Worm (Caenorhabditis elegans): ENCODE results near the gene Y81G3A.1.

Y81G3A.1 gene

ce11 chrII:13065251-13065650 lies 18.5 kb downstream of the Y81G3A.1 start (continued):
- TF ChIP-seq efl-3 (GFP tag; optimal IDR thresholded peaks at IDR 0.05): no peak
- TF ChIP-seq C16A3.4 (tag; optimal IDR thresholded peaks at IDR 0.05): no peak
- no peak for TF ChIP-seq nhr-84 (tag; optimal IDR thresholded peaks at IDR 0.05)
- no peak for TF ChIP-seq lin-13 (GFP tag; optimal IDR thresholded peaks at IDR 0.05)
- TF ChIP-seq swsn-7 (tag; optimal IDR thresholded peaks at IDR 0.05): no peak
- TF ChIP-seq ceh-88 (GFP tag; IDR thresholded peaks at IDR 0.05): no peak
- TF ChIP-seq lsy-2 (tag; optimal IDR thresholded peaks at IDR 0.05): peak; percentile 17 to 44
- TF ChIP-seq nhr-11 (tag; optimal IDR thresholded peaks at IDR 0.05): no peak
- no peak for TF ChIP-seq fkh-10 (GFP tag; optimal IDR thresholded peaks at IDR 0.05)
- no peak for TF ChIP-seq elt-2 (tag; optimal IDR thresholded peaks at IDR 0.05)
- TF ChIP-seq ceh-90 (tag; optimal IDR thresholded peaks at IDR 0.05): no peak
- TF ChIP-seq skn-1 (tag; optimal IDR thresholded peaks at IDR 0.05): no peak
- TF ChIP-seq nhr-77 (tag; optimal IDR thresholded peaks at IDR 0.05): no peak
- no peak for TF ChIP-seq grh-1 (GFP tag; IDR thresholded peaks at IDR 0.05)
- TF ChIP-seq hlh-17 (GFP tag; optimal IDR thresholded peaks at IDR 0.05; ENCODE audit: borderline replicate concordance): no peak
- no peak for TF ChIP-seq jun-1 (tag; optimal IDR thresholded peaks at IDR 0.05)
- no peak for TF ChIP-seq mab-9 (GFP tag; IDR thresholded peaks at IDR 0.05)
- no peak for TF ChIP-seq ztf-4 (tag; optimal IDR thresholded peaks at IDR 0.05)
- no peak for TF ChIP-seq fkh-4 (tag; optimal IDR thresholded peaks at IDR 0.05; ENCODE audit: borderline replicate concordance)
- TF ChIP-seq ceh-63 (GFP tag; optimal IDR thresholded peaks at IDR 0.05): no peak
- peak in 2 of 3 experiments; percentile 10 to 22 for TF ChIP-seq dpl-1 (GFP tag; optimal IDR thresholded peaks at IDR 0.05)
- no peak for TF ChIP-seq unc-98 (GFP tag; IDR thresholded peaks at IDR 0.05)
- TF ChIP-seq tbx-2 (tag; optimal IDR thresholded peaks at IDR 0.05): no peak
- no peak for TF ChIP-seq alr-1 (tag; optimal IDR thresholded peaks at IDR 0.05; ENCODE audit: borderline replicate concordance)
- TF ChIP-seq sup-37 (GFP tag; optimal IDR thresholded peaks at IDR 0.05): no peak
- TF ChIP-seq nhr-47 (tag; optimal IDR thresholded peaks at IDR 0.05): no peak
- no peak for TF ChIP-seq egl-13 (tag; optimal IDR thresholded peaks at IDR 0.05)
- no peak for TF ChIP-seq nhr-237 (tag; optimal IDR thresholded peaks at IDR 0.05)
- TF ChIP-seq lin-35 (GFP tag; optimal IDR thresholded peaks at IDR 0.05): no peak
- TF ChIP-seq hpl-2 (GFP tag; optimal IDR thresholded peaks at IDR 0.05): no peak
- no peak for TF ChIP-seq ztf-11 (tag; optimal IDR thresholded peaks at IDR 0.05)
- no peak for TF ChIP-seq tlp-1 (tag; optimal IDR thresholded peaks at IDR 0.05)
- TF ChIP-seq pag-3 (tag; optimal IDR thresholded peaks at IDR 0.05; ENCODE audit: borderline replicate concordance, insufficient read depth): no peak
- peak; percentile 56 for TF ChIP-seq rnt-1 (tag; optimal IDR thresholded peaks at IDR 0.05)
- no peak for TF ChIP-seq unc-30 (tag; optimal IDR thresholded peaks at IDR 0.05)
- TF ChIP-seq mdl-1 (tag; optimal IDR thresholded peaks at IDR 0.05): peak in 1 of 2 experiments; percentile 10
- TF ChIP-seq dsc-1 (tag; optimal IDR thresholded peaks at IDR 0.05): no peak
- TF ChIP-seq sptf-1 (tag; optimal IDR thresholded peaks at IDR 0.05): no peak

- TF ChIP-seq nhr-71 (tag; optimal IDR thresholded peaks at IDR 0.05): no peak
- TF ChIP-seq efl-1 (optimal IDR thresholded peaks at IDR 0.05): no peak
- TF ChIP-seq efl-1 (GFP tag; optimal IDR thresholded peaks at IDR 0.05 in 1 of 2): peak in 1 of 2 experiments; percentile 62
Observed at ce11 chrII:13059196-13059595, 24.5 kb downstream of the Y81G3A.1 start.

- TF ChIP-seq pax-3 (tag; optimal IDR thresholded peaks at IDR 0.05) (no peak), sox-4 (tag; optimal IDR thresholded peaks at IDR 0.05) (no peak), pag-3 (tag; optimal IDR thresholded peaks at IDR 0.05; ENCODE audit: borderline replicate concordance, insufficient read depth) (peak; percentile 79), rnt-1 (tag; optimal IDR thresholded peaks at IDR 0.05) (peak; percentile 37), efl-1 (optimal IDR thresholded peaks at IDR 0.05) (no peak), efl-1 (GFP tag; optimal IDR thresholded peaks at IDR 0.05 in 1 of 2) (peak in 1 of 2 experiments; percentile 64), hlh-17 (GFP tag; optimal IDR thresholded peaks at IDR 0.05; ENCODE audit: borderline replicate concordance) (no peak), ceh-8 (GFP tag; optimal IDR thresholded peaks at IDR 0.05) (no peak), aha-1 (tag; optimal IDR thresholded peaks at IDR 0.05) (no peak), lin-14 (GFP tag; optimal IDR thresholded peaks at IDR 0.05) (peak; percentile 65), lin-13 (GFP tag; optimal IDR thresholded peaks at IDR 0.05) (no peak)
Observed at ce11 chrII:13056580-13056979, 27.1 kb downstream of the Y81G3A.1 start, which contains the start of gene zyx-1. zyx-1 (plus strand) TSS chrII:13056910.
